Fruit fly (Drosophila melanogaster) whole organism, pupa: Measurements from ENCODE around the gene CG32625.
A peak's percentile ranks its signal among the peaks of the same experiment; 100 is the strongest.

Experiments
- CG10348 ChIP-seq: fragments of 200-800 bp; sonication (Bioruptor generic); IDR thresholded peaks from 2 replicates; pipeline ENCODE4 v1.3.6; 2022; ENCODE audit warnings: missing biosample characterization, missing genetic modification characterization
- CG12605 ChIP-seq: fragments of 200-800 bp; sonication (Bioruptor generic); IDR thresholded peaks from 2 replicates; pipeline ENCODE4 v1.3.6; 2022; ENCODE audit warnings: missing biosample characterization, missing genetic modification characterization
- CG13204 ChIP-seq: fragments of 200-800 bp; sonication (Bioruptor generic); optimal IDR thresholded peaks from 2 replicates; lab custom pipeline; 2018; ENCODE audit warnings: missing biosample characterization, mild to moderate bottlenecking, missing genetic modification characterization, moderate library complexity
- CG14655 ChIP-seq: fragments of 200-800 bp; sonication (Bioruptor generic); optimal IDR thresholded peaks from 3 replicates; lab custom pipeline; 2017; ENCODE audit warnings: mild to moderate bottlenecking, missing biosample characterization, missing genetic modification reagents, missing genetic modification characterization
- CG15710 ChIP-seq: fragments of 200-800 bp; sonication (Bioruptor generic); optimal IDR thresholded peaks from 2 replicates; lab custom pipeline; 2018; ENCODE audit warnings: missing biosample characterization, mild to moderate bottlenecking, missing genetic modification characterization, moderate library complexity
- CG17806 ChIP-seq: fragments of 200-800 bp; sonication (Bioruptor generic); optimal IDR thresholded peaks from 2 replicates; lab custom pipeline; 2018; ENCODE audit warnings: missing biosample characterization, mild to moderate bottlenecking, missing genetic modification characterization, moderate library complexity
- CG32121 ChIP-seq: fragments of 200-800 bp; sonication (Bioruptor generic); IDR thresholded peaks from 2 replicates; pipeline ENCODE4 v1.3.6; 2022; ENCODE audit warnings: missing biosample characterization, missing genetic modification characterization
- CG34367 ChIP-seq: fragments of 200-800 bp; sonication (Bioruptor generic); optimal IDR thresholded peaks from 2 replicates; lab custom pipeline; 2018; ENCODE audit warnings: missing biosample characterization, mild to moderate bottlenecking, missing genetic modification characterization
- CG4496 ChIP-seq: fragments of 200-800 bp; sonication (Bioruptor generic); IDR thresholded peaks from 3 replicates; pipeline ENCODE4 v1.3.6; 2022; ENCODE audit warnings: missing biosample characterization, missing genetic modification characterization
- CG8159 ChIP-seq: fragments of 200-800 bp; sonication (Bioruptor generic); optimal IDR thresholded peaks from 3 replicates; lab custom pipeline; 2018; ENCODE audit warnings: missing biosample characterization, mild to moderate bottlenecking, missing genetic modification characterization, moderate library complexity
- CG8301 ChIP-seq: fragments of 200-800 bp; sonication (Bioruptor generic); optimal IDR thresholded peaks from 2 replicates; lab custom pipeline; 2018; ENCODE audit warnings: missing biosample characterization, mild to moderate bottlenecking, missing genetic modification characterization
- CG9948 ChIP-seq: fragments of 200-800 bp; sonication (Bioruptor generic); optimal IDR thresholded peaks from 2 replicates; lab custom pipeline; 2018; ENCODE audit warnings: missing biosample characterization, mild to moderate bottlenecking, missing genetic modification characterization, moderate library complexity
- D1 ChIP-seq: fragments of 200-800 bp; sonication (Bioruptor generic); optimal IDR thresholded peaks from 2 replicates; lab custom pipeline; 2018; ENCODE audit warnings: missing biosample characterization, mild to moderate bottlenecking, missing genetic modification characterization, moderate library complexity
- EcR ChIP-seq: fragments of 200-800 bp; sonication (Bioruptor generic); optimal IDR thresholded peaks from 3 replicates; lab custom pipeline; 2019; ENCODE audit warnings: missing biosample characterization, missing genetic modification characterization, mild to moderate bottlenecking, moderate library complexity, missing genetic modification reagents
- Ets98B ChIP-seq: fragments of 200-800 bp; sonication (Bioruptor generic); IDR thresholded peaks from 2 replicates; pipeline ENCODE4 v1.3.6; 2022; ENCODE audit warnings: missing biosample characterization, missing genetic modification characterization
- Pif1A ChIP-seq: fragments of 200-800 bp; sonication (Bioruptor generic); optimal IDR thresholded peaks from 3 replicates; lab custom pipeline; 2016; ENCODE audit warnings: missing biosample characterization, missing genetic modification characterization
- Pif1B ChIP-seq: fragments of 200-800 bp; sonication (Bioruptor generic); optimal IDR thresholded peaks from 3 replicates; lab custom pipeline; 2016; ENCODE audit warnings: missing biosample characterization, missing genetic modification characterization
- Snoo ChIP-seq: fragments of 200-800 bp; sonication (Bioruptor generic); optimal IDR thresholded peaks from 3 replicates; lab custom pipeline; 2017; ENCODE audit warnings: missing biosample characterization, mild to moderate bottlenecking, missing genetic modification characterization, inconsistent platforms
- fd96Ca ChIP-seq: fragments of 200-800 bp; sonication (Bioruptor generic); IDR thresholded peaks from 3 replicates; pipeline ENCODE4 v1.3.6; 2022; ENCODE audit warnings: missing biosample characterization, missing genetic modification characterization
- gl ChIP-seq: fragments of 200-800 bp; sonication (Bioruptor generic); optimal IDR thresholded peaks from 2 replicates; lab custom pipeline; 2018; ENCODE audit warnings: missing biosample characterization, mild to moderate bottlenecking, missing genetic modification characterization
- rn ChIP-seq: fragments of 200-800 bp; sonication (Bioruptor generic); IDR thresholded peaks from 2 replicates; pipeline ENCODE4 v1.3.6; 2022; ENCODE audit warnings: missing biosample characterization, missing genetic modification characterization

CG32625 gene

dm6 chrX:13758989-13759549, 2.4 kb upstream of the CG32625 start, which contains the start of gene Yp3:
Yp3 (plus strand) TSS chrX:13759546.
- no peak for TF ChIP-seq EcR (GFP tag; lab: Kevin White, UChicago)
- no peak for TF ChIP-seq CG8159 (tag; lab: Kevin White, UChicago)
- TF ChIP-seq Pif1A (GFP tag; lab: Kevin White, UChicago) = no peak
- no peak for TF ChIP-seq CG32121 (GFP tag; lab: Robert Waterston, UW)

- TF ChIP-seq gl (peak; percentile 83), Snoo (tag; lab: Kevin White, UChicago) (no peak), Ets98B (GFP tag; lab: Robert Waterston, UW) (peak; percentile 28; the same call in 1 of the 2 replicates), CG8301 (peak; percentile 16), CG14655 (GFP tag; lab: Kevin White, UChicago) (peak; percentile 64), CG12605 (GFP tag; lab: Robert Waterston, UW) (peak; percentile 40; the same call in 1 of the 2 replicates), Pif1A (GFP tag; lab: Kevin White, UChicago) (peak; percentile 80), CG13204 (GFP tag; lab: Kevin White, UChicago) (peak; percentile 48), EcR (GFP tag; lab: Kevin White, UChicago) (peak; percentile 78), CG34367 (tag; lab: Kevin White, UChicago) (peak; percentile 74), rn (GFP tag; lab: Robert Waterston, UW) (0 out of 2 replicates have a peak, but pooled peaks have one; percentile 19), CG17806 (tag; lab: Kevin White, UChicago) (peak; percentile 27), CG10348 (no peak), CG4496 (GFP tag; lab: Robert Waterston, UW) (peak; percentile 67; the same call in 2 of the 3 replicates), CG9948 (tag; lab: Kevin White, UChicago) (peak; percentile 38), CG8159 (tag; lab: Kevin White, UChicago) (peak; percentile 56), CG32121 (GFP tag; lab: Robert Waterston, UW) (peak; percentile 42; the same call in 1 of the 2 replicates), Pif1B (GFP tag; lab: Kevin White, UChicago) (peak; percentile 34), D1 (peak; percentile 42), fd96Ca (GFP tag; lab: Robert Waterston, UW) (peak; percentile 34; the same call in 1 of the 3 replicates), CG15710 (peak; percentile 43)
These were observed 1.5 kb downstream of the CG32625 start, which contains the start of gene Pdcd4 for dm6 chrX:13755152-13755557. Pdcd4 (minus strand) TSS chrX:13755406.

- TF ChIP-seq Ets98B (GFP tag; lab: Robert Waterston, UW) (peak; percentile 63; the same call in 1 of the 2 replicates), CG10348 (no peak), CG13204 (GFP tag; lab: Kevin White, UChicago) (peak; percentile 44), D1 (no peak), CG8159 (tag; lab: Kevin White, UChicago) (peak; percentile 29), CG8301 (peak; percentile 49), CG17806 (tag; lab: Kevin White, UChicago) (peak; percentile 17), CG32121 (GFP tag; lab: Robert Waterston, UW) (no peak; the same call in 1 of the 2 replicates), Pif1B (GFP tag; lab: Kevin White, UChicago) (no peak), CG14655 (GFP tag; lab: Kevin White, UChicago) (peak; percentile 46), gl (peak; percentile 73), Pif1A (GFP tag; lab: Kevin White, UChicago) (peak; percentile 25), EcR (GFP tag; lab: Kevin White, UChicago) (no peak), rn (GFP tag; lab: Robert Waterston, UW) (no peak), Snoo (tag; lab: Kevin White, UChicago) (peak; percentile 34), CG12605 (GFP tag; lab: Robert Waterston, UW) (peak; percentile 85), CG34367 (tag; lab: Kevin White, UChicago) (peak; percentile 55), CG15710 (peak; percentile 55), CG9948 (tag; lab: Kevin White, UChicago) (peak; percentile 13), fd96Ca (GFP tag; lab: Robert Waterston, UW) (peak; percentile 53; the same call in 2 of the 3 replicates), CG4496 (GFP tag; lab: Robert Waterston, UW) (peak; percentile 76; the same call in 1 of the 3 replicates)
These were observed 2.1 kb downstream of the CG32625 start for dm6 chrX:13754476-13754875.

- TF ChIP-seq CG10348 (no peak), CG8301 (no peak), Pif1A (GFP tag; lab: Kevin White, UChicago) (no peak), CG13204 (GFP tag; lab: Kevin White, UChicago) (no peak), CG32121 (GFP tag; lab: Robert Waterston, UW) (no peak), D1 (no peak), CG8159 (tag; lab: Kevin White, UChicago) (no peak), CG14655 (GFP tag; lab: Kevin White, UChicago) (no peak), rn (GFP tag; lab: Robert Waterston, UW) (no peak), fd96Ca (GFP tag; lab: Robert Waterston, UW) (no peak), CG15710 (no peak), Snoo (tag; lab: Kevin White, UChicago) (no peak), CG17806 (tag; lab: Kevin White, UChicago) (no peak), CG12605 (GFP tag; lab: Robert Waterston, UW) (no peak), Pif1B (GFP tag; lab: Kevin White, UChicago) (no peak), CG34367 (tag; lab: Kevin White, UChicago) (no peak), EcR (GFP tag; lab: Kevin White, UChicago) (no peak)
These were observed 2.9 kb downstream of the CG32625 start for dm6 chrX:13753775-13754174.

dm6 chrX:13753101-13753758, 3.4 kb downstream of the CG32625 start:
- TF ChIP-seq CG32121 (GFP tag; lab: Robert Waterston, UW) (no peak), CG8159 (tag; lab: Kevin White, UChicago) (no peak), CG14655 (GFP tag; lab: Kevin White, UChicago) (no peak), Pif1A (GFP tag; lab: Kevin White, UChicago) (peak; percentile 2), CG17806 (tag; lab: Kevin White, UChicago) (no peak)
